Worm (Caenorhabditis elegans) whole organism, late embryonic: ENCODE data around the gene sup-10.

Source experiments
- C08G9.2 ChIP-seq: sonication (generic microtip); optimal IDR thresholded peaks from 2 replicates; lab custom pipeline; 2016; ENCODE audit warnings: mild to moderate bottlenecking, missing genetic modification characterization, moderate library complexity, missing compliant biosample characterization
- C38D4.7 ChIP-seq: fragments of 200-800 bp; sonication (Bioruptor generic); optimal IDR thresholded peaks from 2 replicates; lab custom pipeline; 2018; ENCODE audit warnings: mild to moderate bottlenecking, missing genetic modification characterization, moderate library complexity, missing compliant biosample characterization
- F13H6.1 ChIP-seq: sonication (generic microtip); optimal IDR thresholded peaks from 2 replicates; lab custom pipeline; 2016; ENCODE audit warnings: missing genetic modification characterization, missing compliant biosample characterization
- K09A11.1 ChIP-seq: sonication (generic microtip); optimal IDR thresholded peaks from 2 replicates; lab custom pipeline; 2017; ENCODE audit warnings: antibody characterized with exemption, mild to moderate bottlenecking, missing genetic modification characterization, missing compliant biosample characterization; ENCODE audit not compliant: insufficient read depth
- Y22D7AL.16 ChIP-seq: sonication (generic microtip); optimal IDR thresholded peaks from 2 replicates; lab custom pipeline; 2016; ENCODE audit warnings: missing genetic modification characterization, missing compliant biosample characterization
- ama-1 ChIP-seq: fragments of 150-350 bp; optimal IDR thresholded peaks from 2 replicates; lab custom pipeline; 2014
- ceh-14 ChIP-seq: sonication (generic microtip); optimal IDR thresholded peaks from 2 replicates; lab custom pipeline; 2016; ENCODE audit warnings: missing genotype, missing genetic modification characterization, missing compliant biosample characterization
- ceh-18 ChIP-seq: sonication (generic microtip); optimal IDR thresholded peaks from 2 replicates; lab custom pipeline; 2016; ENCODE audit warnings: missing genetic modification characterization, missing compliant biosample characterization
- ceh-2 ChIP-seq: sonication (generic microtip); optimal IDR thresholded peaks from 2 replicates; lab custom pipeline; 2016; ENCODE audit warnings: missing genotype, missing genetic modification characterization, missing compliant biosample characterization
- ceh-45 ChIP-seq: fragments of 200-800 bp; sonication (Bioruptor generic); IDR thresholded peaks from 2 replicates; pipeline ENCODE4 v1.3.6; 2022; ENCODE audit warnings: missing genetic modification reagents, missing genetic modification characterization, missing compliant biosample characterization
- ceh-48 ChIP-seq: sonication (generic microtip); optimal IDR thresholded peaks from 2 replicates; lab custom pipeline; 2016; ENCODE audit warnings: missing genetic modification characterization, inconsistent platforms, missing compliant biosample characterization
- ceh-6 ChIP-seq: fragments of 200-800 bp; sonication (Bioruptor generic); optimal IDR thresholded peaks from 2 replicates; lab custom pipeline; 2018; ENCODE audit warnings: mild to moderate bottlenecking, missing genetic modification characterization, missing compliant biosample characterization
- che-1 ChIP-seq: sonication (generic microtip); optimal IDR thresholded peaks from 2 replicates; lab custom pipeline; 2016; ENCODE audit warnings: mild to moderate bottlenecking, missing genetic modification characterization, missing compliant biosample characterization
- dmd-4 ChIP-seq: sonication (generic microtip); optimal IDR thresholded peaks from 2 replicates; lab custom pipeline; 2016; ENCODE audit warnings: borderline replicate concordance, missing genetic modification characterization, missing compliant biosample characterization
- dve-1 ChIP-seq: sonication (generic microtip); optimal IDR thresholded peaks from 2 replicates; lab custom pipeline; 2017; ENCODE audit warnings: antibody characterized with exemption, mild to moderate bottlenecking, missing genetic modification characterization, missing compliant biosample characterization
- elt-2 ChIP-seq: sonication (generic microtip); optimal IDR thresholded peaks from 2 replicates; lab custom pipeline; 2016; ENCODE audit warnings: missing genetic modification reagents, missing genetic modification characterization, missing compliant biosample characterization
- eyg-1 ChIP-seq: sonication (generic microtip); optimal IDR thresholded peaks from 2 replicates; lab custom pipeline; 2016; ENCODE audit warnings: missing genotype, missing genetic modification characterization, missing compliant biosample characterization
- fax-1 ChIP-seq: sonication (generic microtip); optimal IDR thresholded peaks from 2 replicates; lab custom pipeline; 2016; ENCODE audit warnings: missing genotype, missing genetic modification characterization, missing compliant biosample characterization
- fkh-10 ChIP-seq: fragments of 150-350 bp; optimal IDR thresholded peaks from 2 replicates; lab custom pipeline; 2014; ENCODE audit warnings: missing biosample characterization, missing genetic modification reagents, missing genetic modification characterization
- gmeb-2 ChIP-seq: sonication (generic microtip); optimal IDR thresholded peaks from 2 replicates; lab custom pipeline; 2016; ENCODE audit warnings: missing genetic modification characterization, inconsistent platforms, missing compliant biosample characterization
- hlh-30 ChIP-seq: sonication (generic microtip); optimal IDR thresholded peaks from 2 replicates; lab custom pipeline; 2017; ENCODE audit warnings: antibody characterized with exemption, missing genetic modification characterization, missing compliant biosample characterization; ENCODE audit not compliant: insufficient read depth
- hlh-8 ChIP-seq: sonication (generic microtip); optimal IDR thresholded peaks from 2 replicates; lab custom pipeline; 2016; ENCODE audit warnings: missing genotype, missing genetic modification characterization, missing compliant biosample characterization
- lim-6 ChIP-seq: sonication (generic microtip); optimal IDR thresholded peaks from 2 replicates; lab custom pipeline; 2016; ENCODE audit warnings: missing genetic modification characterization, missing compliant biosample characterization
- madf-2 ChIP-seq: sonication (generic microtip); optimal IDR thresholded peaks from 2 replicates; lab custom pipeline; 2017; ENCODE audit warnings: missing genetic modification characterization, missing compliant biosample characterization
- mec-3 ChIP-seq: sonication (generic microtip); optimal IDR thresholded peaks from 2 replicates; lab custom pipeline; 2016; ENCODE audit warnings: borderline replicate concordance, missing genetic modification characterization, missing compliant biosample characterization
- nfya-1 ChIP-seq: sonication (generic microtip); optimal IDR thresholded peaks from 2 replicates; lab custom pipeline; 2017; ENCODE audit warnings: missing genetic modification characterization, mild to moderate bottlenecking, missing compliant biosample characterization, antibody characterized with exemption, moderate library complexity
- nhr-11 ChIP-seq: fragments of 150-350 bp; optimal IDR thresholded peaks from 2 replicates; lab custom pipeline; 2014; ENCODE audit warnings: missing biosample characterization, missing genetic modification characterization
- nhr-232 ChIP-seq: sonication (generic microtip); optimal IDR thresholded peaks from 2 replicates; lab custom pipeline; 2016; ENCODE audit warnings: missing genetic modification characterization, missing compliant biosample characterization
- npax-4 ChIP-seq: sonication (generic microtip); optimal IDR thresholded peaks from 2 replicates; lab custom pipeline; 2016; ENCODE audit warnings: missing genetic modification characterization, missing compliant biosample characterization
- pag-3 ChIP-seq: sonication (generic microtip); optimal IDR thresholded peaks from 2 replicates; lab custom pipeline; 2016; ENCODE audit warnings: missing compliant biosample characterization, missing genetic modification characterization, borderline replicate concordance
- pat-9 ChIP-seq: fragments of 200-800 bp; sonication (Bioruptor generic); optimal IDR thresholded peaks from 2 replicates; lab custom pipeline; 2018; ENCODE audit warnings: mild to moderate bottlenecking, missing genetic modification characterization, moderate library complexity, missing compliant biosample characterization
- pax-1 ChIP-seq: fragments of 150-350 bp; optimal IDR thresholded peaks from 2 replicates; lab custom pipeline; 2014; ENCODE audit warnings: missing biosample characterization, missing genetic modification characterization
- pha-4 ChIP-seq: fragments of 150-350 bp; optimal IDR thresholded peaks from 2 replicates; lab custom pipeline; 2018; ENCODE audit warnings: missing biosample characterization, missing genetic modification reagents, missing genetic modification characterization
- pqm-1 ChIP-seq: sonication (generic microtip); optimal IDR thresholded peaks from 2 replicates; lab custom pipeline; 2016; ENCODE audit warnings: missing genetic modification characterization, missing compliant biosample characterization
- pros-1 ChIP-seq: fragments of 150-350 bp; optimal IDR thresholded peaks from 2 replicates; lab custom pipeline; 2014; ENCODE audit warnings: missing biosample characterization, missing genetic modification reagents, missing genetic modification characterization
- rnt-1 ChIP-seq: sonication (generic microtip); optimal IDR thresholded peaks from 2 replicates; lab custom pipeline; 2016; ENCODE audit warnings: missing genetic modification characterization, missing compliant biosample characterization
- sdc-2 ChIP-seq: sonication (generic microtip); optimal IDR thresholded peaks from 2 replicates; lab custom pipeline; 2016; ENCODE audit warnings: missing genotype, missing genetic modification characterization, missing compliant biosample characterization
- sox-2 ChIP-seq: fragments of 200-800 bp; sonication (Bioruptor generic); IDR thresholded peaks from 2 replicates; pipeline ENCODE4 v1.3.6; 2022; ENCODE audit warnings: missing genetic modification reagents, missing genetic modification characterization, missing compliant biosample characterization
- sox-4 ChIP-seq: sonication (generic microtip); optimal IDR thresholded peaks from 2 replicates; lab custom pipeline; 2017; ENCODE audit warnings: mild to moderate bottlenecking, missing genetic modification characterization, inconsistent platforms, missing compliant biosample characterization
- syd-9 ChIP-seq: sonication (generic microtip); optimal IDR thresholded peaks from 2 replicates; lab custom pipeline; 2016; ENCODE audit warnings: mild to moderate bottlenecking, missing genetic modification characterization, moderate library complexity, missing compliant biosample characterization
- tbx-7 ChIP-seq: sonication (generic microtip); optimal IDR thresholded peaks from 2 replicates; lab custom pipeline; 2016; ENCODE audit warnings: missing genotype, missing genetic modification characterization, missing compliant biosample characterization
- ttx-3 ChIP-seq: sonication (generic microtip); optimal IDR thresholded peaks from 2 replicates; lab custom pipeline; 2016; ENCODE audit warnings: missing genetic modification reagents, missing genetic modification characterization, missing compliant biosample characterization
- unc-42 ChIP-seq: sonication (generic microtip); optimal IDR thresholded peaks from 2 replicates; lab custom pipeline; 2016; ENCODE audit warnings: missing genotype, missing genetic modification characterization, missing compliant biosample characterization
- unc-55 ChIP-seq: sonication (generic microtip); optimal IDR thresholded peaks from 2 replicates; lab custom pipeline; 2017; ENCODE audit warnings: missing biosample characterization, missing genetic modification reagents, missing genetic modification characterization
- unc-86 ChIP-seq: sonication (generic microtip); optimal IDR thresholded peaks from 2 replicates; lab custom pipeline; 2016; ENCODE audit warnings: missing genetic modification characterization, missing compliant biosample characterization
- zip-5 ChIP-seq: sonication (generic microtip); optimal IDR thresholded peaks from 2 replicates; lab custom pipeline; 2016; ENCODE audit warnings: missing genetic modification characterization, missing compliant biosample characterization

sup-10 gene

ce11 chrX:17502246-17502645 is 25.9 kb upstream of the sup-10 start:
- TF ChIP-seq sox-4 (tag; lab: Kevin White, UChicago) (no peak), lim-6 (tag; lab: Kevin White, UChicago) (no peak), sox-2 (GFP tag; lab: Robert Waterston, UW) (no peak), dmd-4 (tag; lab: Kevin White, UChicago) (no peak), hlh-8 (tag; lab: Kevin White, UChicago) (no peak), fkh-10 (no peak), nhr-11 (tag; lab: Kevin White, UChicago) (no peak), rnt-1 (tag; lab: Kevin White, UChicago) (no peak), gmeb-2 (tag; lab: Kevin White, UChicago) (no peak), syd-9 (tag; lab: Kevin White, UChicago) (no peak), unc-86 (no peak), F13H6.1 (no peak), ceh-6 (GFP tag; lab: Kevin White, UChicago) (no peak), ceh-48 (tag; lab: Kevin White, UChicago) (no peak), K09A11.1 (tag; lab: Kevin White, UChicago) (no peak)

- TF ChIP-seq pqm-1 (tag; lab: Kevin White, UChicago) (no peak), unc-42 (tag; lab: Kevin White, UChicago) (peak; percentile 34)
- TF ChIP-seq, all 69 proteins: peak for 1
Measured at ce11 chrX:17504447-17504846, 23.7 kb upstream of the sup-10 start.

- TF ChIP-seq ama-1 (no peak), npax-4 (tag; lab: Kevin White, UChicago) (no peak), C38D4.7 (GFP tag; lab: Kevin White, UChicago) (no peak), madf-2 (no peak), elt-2 (peak; percentile 6), pat-9 (tag; lab: Kevin White, UChicago) (no peak), unc-86 (no peak), pha-4 (tag; lab: Kevin White, UChicago) (no peak), fax-1 (tag; lab: Kevin White, UChicago) (no peak), zip-5 (tag; lab: Kevin White, UChicago) (no peak), ceh-2 (tag; lab: Kevin White, UChicago) (no peak), mec-3 (tag; lab: Kevin White, UChicago) (no peak), che-1 (no peak), syd-9 (tag; lab: Kevin White, UChicago) (no peak), unc-42 (tag; lab: Kevin White, UChicago) (peak; percentile 86), fkh-10 (no peak), pros-1 (tag; lab: Kevin White, UChicago) (peak; percentile 27), hlh-8 (tag; lab: Kevin White, UChicago) (peak; percentile 75), ceh-14 (peak; percentile 56), C08G9.2 (peak; percentile 15), ceh-18 (tag; lab: Kevin White, UChicago) (peak; percentile 98), Y22D7AL.16 (tag; lab: Kevin White, UChicago) (no peak), sox-4 (tag; lab: Kevin White, UChicago) (no peak), F13H6.1 (peak; percentile 87), ttx-3 (tag; lab: Kevin White, UChicago) (no peak), eyg-1 (tag; lab: Kevin White, UChicago) (no peak), K09A11.1 (tag; lab: Kevin White, UChicago) (peak; percentile 16), dve-1 (tag; lab: Kevin White, UChicago) (peak; percentile 36), gmeb-2 (tag; lab: Kevin White, UChicago) (no peak), ceh-45 (no peak), nfya-1 (tag; lab: Kevin White, UChicago) (peak; percentile 79), sdc-2 (tag; lab: Kevin White, UChicago) (peak; percentile 66), tbx-7 (tag; lab: Kevin White, UChicago) (no peak), unc-55 (GFP tag; lab: Kevin White, UChicago) (peak; percentile 93), lim-6 (tag; lab: Kevin White, UChicago) (no peak), pax-1 (tag; lab: Kevin White, UChicago) (no peak), hlh-30 (tag; lab: Kevin White, UChicago) (peak; percentile 53), pag-3 (peak; percentile 12), nhr-11 (tag; lab: Kevin White, UChicago) (no peak), ceh-48 (tag; lab: Kevin White, UChicago) (peak; percentile 33), nhr-232 (tag; lab: Kevin White, UChicago) (no peak)
Measured at ce11 chrX:17505547-17506181, 22.5 kb upstream of the sup-10 start.
